Fruit fly (Drosophila melanogaster) whole organism, prepupa: ENCODE results near the gene Pp1-13C.

Experiments
- Blimp-1 ChIP-seq: fragments of 200-800 bp; sonication (Bioruptor generic); optimal IDR thresholded peaks from 3 replicates; lab custom pipeline; 2017; ENCODE audit warnings: missing biosample characterization, missing genetic modification characterization, mild to moderate bottlenecking, moderate library complexity, missing genetic modification reagents
- CG10631 ChIP-seq: fragments of 200-800 bp; sonication (Bioruptor generic); optimal IDR thresholded peaks from 2 replicates; lab custom pipeline; 2016; ENCODE audit warnings: missing biosample characterization, missing genetic modification characterization
- CG10669 ChIP-seq: fragments of 200-800 bp; sonication (Bioruptor generic); optimal IDR thresholded peaks from 3 replicates; lab custom pipeline; 2018; ENCODE audit warnings: missing biosample characterization, mild to moderate bottlenecking, missing genetic modification characterization, moderate library complexity
- CG11294 ChIP-seq: fragments of 200-800 bp; sonication (Bioruptor generic); IDR thresholded peaks from 2 replicates; pipeline ENCODE4 v1.3.6; 2022; ENCODE audit warnings: missing biosample characterization, missing genetic modification characterization
- CG11762 ChIP-seq: fragments of 200-800 bp; sonication (Bioruptor generic); optimal IDR thresholded peaks from 3 replicates; lab custom pipeline; 2016; ENCODE audit warnings: missing biosample characterization, missing genetic modification characterization; ENCODE audit not compliant: insufficient read depth
- CG11902 ChIP-seq: fragments of 200-800 bp; sonication (Bioruptor generic); optimal IDR thresholded peaks from 3 replicates; lab custom pipeline; 2016; ENCODE audit warnings: missing biosample characterization, missing genetic modification characterization
- CG15336 ChIP-seq: fragments of 200-800 bp; sonication (Bioruptor generic); IDR thresholded peaks from 2 replicates; pipeline ENCODE4 v1.3.6; 2022; ENCODE audit warnings: missing biosample characterization, missing genetic modification characterization
- CG1621 ChIP-seq: fragments of 200-800 bp; sonication (Bioruptor generic); optimal IDR thresholded peaks from 3 replicates; lab custom pipeline; 2018; ENCODE audit warnings: missing biosample characterization, mild to moderate bottlenecking, missing genetic modification characterization
- CG16779 ChIP-seq: fragments of 200-800 bp; sonication (Bioruptor generic); optimal IDR thresholded peaks from 3 replicates; lab custom pipeline; 2017; ENCODE audit warnings: missing biosample characterization, mild to moderate bottlenecking, missing genetic modification characterization
- CG3032 ChIP-seq: fragments of 200-800 bp; optimal IDR thresholded peaks from 2 replicates; lab custom pipeline; 2019; ENCODE audit warnings: missing biosample characterization, mild to moderate bottlenecking, missing genetic modification characterization, moderate library complexity
- CG31627 ChIP-seq: fragments of 200-800 bp; sonication (Bioruptor generic); optimal IDR thresholded peaks from 3 replicates; lab custom pipeline; 2016; ENCODE audit warnings: missing biosample characterization, missing genetic modification characterization
- CG32006 ChIP-seq: fragments of 200-800 bp; sonication (Bioruptor generic); optimal IDR thresholded peaks from 3 replicates; lab custom pipeline; 2017; ENCODE audit warnings: missing biosample characterization, mild to moderate bottlenecking, missing genetic modification characterization
- CG3919 ChIP-seq: fragments of 200-800 bp; sonication (Bioruptor generic); optimal IDR thresholded peaks from 3 replicates; lab custom pipeline; 2016; ENCODE audit warnings: missing biosample characterization, missing genetic modification characterization
- CG6163 ChIP-seq: fragments of 200-800 bp; sonication (Bioruptor generic); IDR thresholded peaks from 3 replicates; pipeline ENCODE4 v1.3.6; 2022; ENCODE audit warnings: missing biosample characterization, missing genetic modification characterization
- CG6276 ChIP-seq: fragments of 200-800 bp; sonication (Bioruptor generic); optimal IDR thresholded peaks from 2 replicates; lab custom pipeline; 2017; ENCODE audit warnings: missing biosample characterization, mild to moderate bottlenecking, missing genetic modification characterization
- CG6792 ChIP-seq: fragments of 200-800 bp; sonication (Bioruptor generic); optimal IDR thresholded peaks from 3 replicates; lab custom pipeline; 2016; ENCODE audit warnings: missing biosample characterization, missing genetic modification characterization
- CG6808 ChIP-seq: fragments of 200-800 bp; sonication (Bioruptor generic); optimal IDR thresholded peaks from 3 replicates; lab custom pipeline; 2017; ENCODE audit warnings: missing biosample characterization, missing genetic modification characterization, mild to moderate bottlenecking, moderate library complexity, missing genetic modification reagents
- CG6854 ChIP-seq: fragments of 200-800 bp; sonication (Bioruptor generic); optimal IDR thresholded peaks from 2 replicates; lab custom pipeline; 2017; ENCODE audit warnings: missing biosample characterization, mild to moderate bottlenecking, missing genetic modification characterization
- CG8119 ChIP-seq: fragments of 200-800 bp; sonication (Bioruptor generic); IDR thresholded peaks from 3 replicates; pipeline ENCODE4 v1.3.6; 2022; ENCODE audit warnings: missing biosample characterization, missing genetic modification characterization
- CG8632 ChIP-seq: fragments of 200-800 bp; sonication (Bioruptor generic); optimal IDR thresholded peaks from 3 replicates; lab custom pipeline; 2016; ENCODE audit warnings: missing biosample characterization, missing genetic modification characterization
- CG9139 ChIP-seq: fragments of 200-800 bp; sonication (Bioruptor generic); optimal IDR thresholded peaks from 3 replicates; lab custom pipeline; 2017; ENCODE audit warnings: missing biosample characterization, mild to moderate bottlenecking, missing genetic modification characterization
- Eip75B ChIP-seq: fragments of 200-800 bp; sonication (Bioruptor generic); optimal IDR thresholded peaks from 3 replicates; lab custom pipeline; 2016; ENCODE audit warnings: missing biosample characterization, missing genetic modification characterization
- Eip78C ChIP-seq: fragments of 200-800 bp; sonication (Bioruptor generic); peaks from one replicate; lab custom pipeline; 2016; ENCODE audit warnings: missing biosample characterization, missing genetic modification characterization
- Eip93F ChIP-seq: fragments of 200-800 bp; sonication (Bioruptor generic); optimal IDR thresholded peaks from 2 replicates; lab custom pipeline; 2016; ENCODE audit warnings: missing biosample characterization, mild to moderate bottlenecking, missing genetic modification characterization
- Ets21C ChIP-seq: fragments of 200-800 bp; sonication (Bioruptor generic); optimal IDR thresholded peaks from 3 replicates; lab custom pipeline; 2016; ENCODE audit warnings: missing biosample characterization, missing genetic modification characterization
- Hr39 ChIP-seq: fragments of 200-800 bp; sonication (Bioruptor generic); optimal IDR thresholded peaks from 2 replicates; lab custom pipeline; 2016; ENCODE audit warnings: missing biosample characterization, missing genetic modification characterization
- Hr4 ChIP-seq: fragments of 200-800 bp; sonication (Bioruptor generic); optimal IDR thresholded peaks from 3 replicates; lab custom pipeline; 2016; ENCODE audit warnings: missing biosample characterization, missing genetic modification characterization
- Lpt ChIP-seq: fragments of 200-800 bp; sonication (Bioruptor generic); optimal IDR thresholded peaks from 3 replicates; lab custom pipeline; 2016; ENCODE audit warnings: missing biosample characterization, missing genetic modification characterization
- Met ChIP-seq: fragments of 200-800 bp; sonication (Bioruptor generic); optimal IDR thresholded peaks from 3 replicates; lab custom pipeline; 2016; ENCODE audit warnings: missing biosample characterization, missing genetic modification characterization
- OdsH ChIP-seq: fragments of 200-800 bp; sonication (Bioruptor generic); optimal IDR thresholded peaks from 3 replicates; lab custom pipeline; 2016; ENCODE audit warnings: missing biosample characterization, missing genetic modification characterization
- Smox ChIP-seq: fragments of 200-800 bp; sonication (Bioruptor generic); optimal IDR thresholded peaks from 3 replicates; lab custom pipeline; 2016; ENCODE audit warnings: missing biosample characterization, missing genetic modification characterization
- Sox102F ChIP-seq: fragments of 200-800 bp; sonication (Bioruptor generic); optimal IDR thresholded peaks from 2 replicates; lab custom pipeline; 2016; ENCODE audit warnings: missing biosample characterization, mild to moderate bottlenecking, missing genetic modification characterization
- Sox14 ChIP-seq: fragments of 200-800 bp; sonication (Bioruptor generic); optimal IDR thresholded peaks from 3 replicates; lab custom pipeline; 2016; ENCODE audit warnings: missing biosample characterization, missing genetic modification characterization
- acj6 ChIP-seq: fragments of 200-800 bp; sonication (Bioruptor generic); optimal IDR thresholded peaks from 3 replicates; lab custom pipeline; 2016; ENCODE audit warnings: missing biosample characterization, missing genetic modification characterization
- cyc ChIP-seq: fragments of 200-800 bp; sonication (Bioruptor generic); optimal IDR thresholded peaks from 3 replicates; lab custom pipeline; 2016; ENCODE audit warnings: missing biosample characterization, missing genetic modification characterization
- dsx ChIP-seq: fragments of 200-800 bp; optimal IDR thresholded peaks from 3 replicates; lab custom pipeline; 2019; ENCODE audit warnings: missing biosample characterization, mild to moderate bottlenecking, missing genetic modification characterization, moderate library complexity; ENCODE audit not compliant: poor library complexity, severe bottlenecking
- esn ChIP-seq: fragments of 200-800 bp; sonication (Bioruptor generic); optimal IDR thresholded peaks from 2 replicates; lab custom pipeline; 2016; ENCODE audit warnings: missing biosample characterization, mild to moderate bottlenecking, missing genetic modification characterization, moderate library complexity
- fd85E ChIP-seq: fragments of 200-800 bp; sonication (Bioruptor generic); optimal IDR thresholded peaks from 3 replicates; lab custom pipeline; 2016; ENCODE audit warnings: missing biosample characterization, missing genetic modification characterization
- fkh ChIP-seq: fragments of 200-800 bp; sonication (Bioruptor generic); optimal IDR thresholded peaks from 3 replicates; lab custom pipeline; 2017; ENCODE audit warnings: missing biosample characterization, mild to moderate bottlenecking, missing genetic modification characterization, moderate library complexity
- lz ChIP-seq: fragments of 200-800 bp; sonication (Bioruptor generic); optimal IDR thresholded peaks from 3 replicates; lab custom pipeline; 2016; ENCODE audit warnings: missing biosample characterization, missing genetic modification characterization
- net ChIP-seq: fragments of 200-800 bp; sonication (Bioruptor generic); optimal IDR thresholded peaks from 3 replicates; lab custom pipeline; 2016; ENCODE audit warnings: missing biosample characterization, missing genetic modification characterization
- salr ChIP-seq, 2 experiments: fragments of 200-800 bp; sonication (Bioruptor generic); optimal IDR thresholded peaks; 3 replicates each; lab custom pipeline; 2016 to 2018; ENCODE audit warnings: missing biosample characterization in 2 of 2, missing genetic modification characterization in 2 of 2, mild to moderate bottlenecking in 1 of 2
- svp ChIP-seq: fragments of 200-800 bp; sonication (Bioruptor generic); peaks from one replicate; lab custom pipeline; 2016; ENCODE audit warnings: missing biosample characterization, missing genetic modification characterization
- topi ChIP-seq: fragments of 200-800 bp; sonication (Bioruptor generic); optimal IDR thresholded peaks from 3 replicates; lab custom pipeline; 2016; ENCODE audit warnings: missing biosample characterization, missing genetic modification characterization

Gene Pp1-13C

DNA sequence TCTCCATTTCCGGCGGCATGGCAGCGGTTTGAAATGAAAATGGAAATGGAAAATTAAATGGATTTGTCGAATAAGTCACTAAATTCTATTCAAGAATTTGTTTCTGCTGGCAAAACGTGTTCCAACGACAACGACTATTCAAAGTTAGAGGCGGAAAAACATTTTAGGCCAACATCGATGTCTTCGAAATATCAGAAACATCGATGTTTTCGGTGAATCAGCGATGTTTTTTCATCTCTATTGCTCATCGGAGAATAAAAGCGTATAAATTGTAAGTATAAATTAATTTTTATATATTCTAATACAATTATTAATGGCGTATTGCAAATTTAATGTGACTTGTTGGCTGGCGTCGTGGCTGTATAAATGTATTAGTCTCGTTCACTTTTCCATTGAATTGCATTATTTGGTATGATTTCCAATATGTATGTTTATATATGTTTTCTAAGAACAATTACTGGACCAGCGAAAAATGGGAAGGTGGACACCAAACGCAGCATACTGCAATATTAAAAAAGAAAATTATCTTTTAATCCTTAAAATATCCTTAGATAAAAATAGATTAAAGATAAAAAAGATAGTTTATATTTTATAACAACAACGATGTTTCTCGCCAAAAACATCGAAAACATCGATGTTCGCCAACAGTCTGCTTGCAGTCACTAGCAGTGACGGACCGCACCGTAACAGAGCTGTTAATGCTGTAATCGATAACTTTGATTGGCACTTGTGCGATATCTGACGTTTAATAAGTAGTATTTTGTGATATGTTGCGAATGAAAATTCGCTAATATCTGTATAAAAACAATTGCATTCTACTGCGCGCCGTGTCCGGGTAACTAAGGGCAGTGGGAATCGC, 16.2 kb downstream of the Pp1-13C start, which contains the start of the genes CG12608 and Prp5:
Gene CG12608, minus strand, starts transcription at position 153 of the 859 bp plus-strand sequence.
Gene Prp5, plus strand, starts transcription at position 697 of the 859 bp plus-strand sequence.
- no peak for TF ChIP-seq CG1621 (tag; lab: Kevin White, UChicago)
- TF ChIP-seq CG6854, result no peak
- peak; percentile 5 for TF ChIP-seq OdsH
- TF ChIP-seq Sox14 (GFP tag; lab: Kevin White, UChicago), result no peak
- TF ChIP-seq svp, result peak; percentile 34
- TF ChIP-seq CG6163 (GFP tag; lab: Robert Waterston, UW), result peak; percentile 21; the same call in 1 of the 3 replicates
- peak; percentile 27 for TF ChIP-seq CG10631 (GFP tag; lab: Kevin White, UChicago)

DNA sequence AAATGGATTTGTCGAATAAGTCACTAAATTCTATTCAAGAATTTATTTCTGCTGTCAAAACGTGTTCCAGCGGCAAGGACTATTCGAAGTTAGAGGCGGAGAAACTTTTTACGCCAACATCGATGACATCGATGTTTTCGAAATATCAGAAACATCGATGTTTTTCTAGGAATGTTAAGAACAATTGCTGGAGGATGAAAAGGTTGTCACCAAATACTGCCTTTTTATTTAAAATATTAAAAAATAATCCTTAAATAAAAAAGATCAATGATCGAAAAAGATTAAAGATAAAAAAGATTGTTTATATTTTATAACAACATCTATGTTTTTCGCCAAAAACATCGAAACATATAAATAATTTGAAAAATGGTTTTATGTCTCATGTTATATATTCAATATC, 18.8 kb downstream of the Pp1-13C start, which contains the start of gene CG9123:
Gene CG9123, minus strand, starts transcription at position 101 of the 400 bp plus-strand sequence.
- TF ChIP-seq CG10631 (GFP tag; lab: Kevin White, UChicago) (no peak), net (GFP tag; lab: Kevin White, UChicago) (no peak), Eip78C (GFP tag; lab: Kevin White, UChicago) (no peak), Eip75B (GFP tag; lab: Kevin White, UChicago) (no peak), Blimp-1 (GFP tag; lab: Kevin White, UChicago) (no peak), CG6854 (no peak), Met (no peak), Sox102F (GFP tag; lab: Kevin White, UChicago) (no peak), cyc (GFP tag; lab: Kevin White, UChicago) (no peak), CG1621 (tag; lab: Kevin White, UChicago) (no peak), CG32006 (GFP tag; lab: Kevin White, UChicago) (no peak), Eip93F (GFP tag; lab: Kevin White, UChicago) (no peak), dsx (GFP tag; lab: Kevin White, UChicago) (no peak), CG3032 (no peak), fkh (GFP tag; lab: Kevin White, UChicago) (no peak), CG11762 (no peak), CG9139 (GFP tag; lab: Kevin White, UChicago) (no peak), CG16779 (tag; lab: Kevin White, UChicago) (no peak), lz (GFP tag; lab: Kevin White, UChicago) (no peak)

DNA sequence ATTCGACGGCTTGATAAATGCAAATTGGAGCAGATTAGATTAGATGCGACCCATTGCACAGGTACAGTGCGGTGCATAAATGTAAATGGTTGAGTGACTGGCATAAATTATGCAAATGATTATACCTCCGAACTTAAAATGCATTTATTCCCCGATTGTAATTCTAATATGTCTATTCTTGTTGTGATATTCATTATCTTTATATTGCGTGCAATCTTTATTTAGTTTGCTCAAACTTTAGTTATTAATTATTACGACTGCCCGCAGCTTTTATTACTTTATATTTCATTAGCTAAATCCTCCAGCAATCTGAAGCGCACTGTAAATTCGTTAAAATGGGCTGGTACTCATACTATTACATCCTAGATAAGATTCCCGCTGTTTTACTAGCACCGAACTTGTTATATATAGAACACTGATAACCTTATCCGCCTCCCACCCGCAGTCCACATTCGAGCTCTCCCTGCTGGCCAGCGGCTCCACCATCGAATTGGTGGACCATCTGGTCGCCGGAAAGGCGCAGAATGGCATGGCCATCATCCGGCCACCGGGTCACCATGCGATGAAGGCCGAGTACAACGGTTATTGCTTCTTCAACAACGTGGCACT, 24.9 kb downstream of the Pp1-13C start:
- TF ChIP-seq CG6276 (no peak), OdsH (no peak), CG15336 (GFP tag; lab: Robert Waterston, UW) (no peak), CG6792 (GFP tag; lab: Kevin White, UChicago) (peak; percentile 1), svp (peak; percentile 98), salr (GFP tag; optimal IDR thresholded peaks at IDR 0.05; lab: Kevin White, UChicago) (no peak), fd85E (no peak), Lpt (GFP tag; lab: Kevin White, UChicago) (no peak), CG11294 (GFP tag; lab: Robert Waterston, UW) (no peak), CG6163 (GFP tag; lab: Robert Waterston, UW) (no peak), Smox (peak; percentile 22), topi (GFP tag; lab: Kevin White, UChicago) (peak; percentile 40), CG8632 (GFP tag; lab: Kevin White, UChicago) (no peak), CG11902 (no peak), CG6808 (GFP tag; lab: Kevin White, UChicago) (no peak), CG10669 (GFP tag; lab: Kevin White, UChicago) (no peak), Ets21C (GFP tag; lab: Kevin White, UChicago) (peak; percentile 19), CG3919 (no peak), CG31627 (peak; percentile 20), CG16779 (tag; lab: Kevin White, UChicago) (no peak), Hr4 (GFP tag; lab: Kevin White, UChicago) (no peak), Met (peak; percentile 42), CG10631 (GFP tag; lab: Kevin White, UChicago) (no peak), esn (GFP tag; lab: Kevin White, UChicago) (peak; percentile 41), Hr39 (GFP tag; lab: Kevin White, UChicago) (peak; percentile 37), Sox14 (GFP tag; lab: Kevin White, UChicago) (peak; percentile 4), CG8119 (GFP tag; lab: Robert Waterston, UW) (no peak), acj6 (GFP tag; lab: Kevin White, UChicago) (no peak), CG6854 (no peak), CG3032 (no peak)
